Worm (Caenorhabditis elegans): ENCODE data around the gene ZC376.8.

Gene ZC376.8

DNA sequence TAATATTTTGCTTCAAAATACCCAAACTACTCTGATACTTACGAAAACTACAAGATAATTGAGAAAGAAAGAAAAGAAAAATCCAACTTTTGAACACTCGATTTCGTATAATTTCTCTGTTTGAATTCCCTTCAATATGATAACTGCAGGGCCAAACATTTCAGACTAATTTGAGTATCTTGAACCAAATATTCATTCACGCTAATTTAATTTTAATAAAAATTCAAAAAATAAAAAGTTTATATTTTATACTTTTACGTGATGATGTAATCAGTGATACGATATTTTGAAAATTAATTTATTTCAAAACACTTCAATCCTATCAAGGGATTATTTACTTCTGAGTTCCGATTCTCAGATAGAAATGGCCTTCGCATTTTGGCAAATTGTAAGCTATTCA is at the start of gene ZC376.8:
Gene ZC376.8 (plus strand): TSS at position 301 of the 400 bp plus-strand sequence.
- TF ChIP-seq fkh-6 (tag; optimal IDR thresholded peaks at IDR 0.05), result no peak
- TF ChIP-seq syd-9 (tag; optimal IDR thresholded peaks at IDR 0.05), result no peak
- no peak for TF ChIP-seq ceh-14 (tag; optimal IDR thresholded peaks at IDR 0.05)

DNA sequence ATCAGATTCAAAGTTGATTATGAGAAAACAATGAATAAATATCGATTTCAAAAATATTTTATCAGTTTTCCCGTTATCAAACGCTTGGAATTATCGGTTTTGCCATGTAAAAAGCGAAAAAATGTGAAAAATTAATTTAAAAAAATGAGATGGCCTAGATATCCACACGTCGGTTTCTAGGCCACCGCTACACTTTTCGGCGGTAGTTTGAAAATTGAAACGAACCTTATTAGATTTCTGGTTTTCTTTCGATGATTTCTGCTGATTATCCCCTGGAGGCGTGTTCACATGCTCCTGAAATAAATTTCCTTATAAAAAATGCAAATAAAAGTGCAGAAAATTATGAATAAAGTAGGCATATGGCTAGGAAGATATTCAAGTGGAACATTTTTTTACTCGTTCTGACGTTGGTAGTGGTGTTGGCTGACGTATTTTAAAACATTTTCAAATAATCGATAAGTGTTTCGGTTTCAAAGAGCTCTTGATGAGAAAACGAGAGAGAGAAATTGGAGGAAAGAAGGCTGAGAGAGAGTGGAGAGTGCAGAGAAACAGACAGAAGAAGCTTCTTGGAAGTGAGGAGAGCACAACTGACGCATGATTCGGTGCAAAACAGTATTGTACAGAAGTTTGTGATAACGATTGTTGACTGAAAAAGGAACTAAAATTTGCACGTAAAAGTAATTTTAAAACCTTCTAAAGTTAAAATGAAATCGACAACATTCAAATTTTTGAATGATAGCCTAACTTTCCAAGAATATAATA is 46.9 kb upstream of the ZC376.8 start:
- TF ChIP-seq ceh-2 (tag; optimal IDR thresholded peaks at IDR 0.05), result no peak
- TF ChIP-seq C08G9.2 (tag; optimal IDR thresholded peaks at IDR 0.05), result peak; percentile 16
- TF ChIP-seq pax-1 (tag; optimal IDR thresholded peaks at IDR 0.05), result no peak
- TF ChIP-seq fkh-10 (GFP tag; optimal IDR thresholded peaks at IDR 0.05), result no peak
- no peak for TF ChIP-seq ahr-1 (tag; optimal IDR thresholded peaks at IDR 0.05)
- peak; percentile 2 for TF ChIP-seq zip-5 (tag; optimal IDR thresholded peaks at IDR 0.05)
- peak; percentile 4 for TF ChIP-seq nfya-1 (tag; optimal IDR thresholded peaks at IDR 0.05)
- TF ChIP-seq ceh-48 (tag; optimal IDR thresholded peaks at IDR 0.05), result peak; percentile 38
- TF ChIP-seq tbx-2 (tag; optimal IDR thresholded peaks at IDR 0.05), result peak; percentile 10
- TF ChIP-seq ceh-31 (tag; optimal IDR thresholded peaks at IDR 0.05), result no peak
- no peak for TF ChIP-seq odd-2 (tag; optimal IDR thresholded peaks at IDR 0.05)
- TF ChIP-seq nhr-11 (tag; optimal IDR thresholded peaks at IDR 0.05), result no peak
- TF ChIP-seq hlh-13 (GFP tag; optimal IDR thresholded peaks at IDR 0.05), result no peak

DNA sequence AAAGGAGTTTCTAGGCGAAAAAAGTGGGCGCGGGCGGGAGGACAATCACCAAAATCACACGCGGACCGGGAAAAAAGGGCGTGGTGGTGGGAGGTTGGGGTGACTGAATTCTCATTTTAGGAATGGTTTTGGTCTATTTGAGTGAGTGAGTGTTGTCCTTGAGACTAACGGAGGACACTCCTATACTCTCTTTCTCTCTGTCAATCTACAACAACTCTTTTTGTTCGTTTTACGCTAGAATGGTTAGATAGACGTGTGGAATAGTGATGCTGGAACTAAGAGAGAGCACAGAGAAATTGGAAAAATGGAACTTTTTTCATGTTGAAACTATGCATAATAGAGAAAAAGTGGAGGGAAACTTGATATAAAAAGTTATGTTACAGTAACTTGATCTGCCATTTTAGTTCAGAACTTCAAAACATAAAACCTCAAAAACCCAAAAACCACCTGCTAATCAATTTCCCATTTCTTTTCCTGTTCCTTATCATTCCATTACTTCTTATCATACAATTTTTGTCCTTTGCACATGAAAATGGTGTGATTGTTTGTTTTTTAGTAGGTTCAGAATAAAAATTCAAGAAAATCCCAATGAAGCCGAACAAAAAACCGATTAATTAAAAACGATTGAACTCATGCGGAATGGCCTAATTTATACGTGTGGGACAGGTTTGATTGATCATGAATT is 45.1 kb upstream of the ZC376.8 start:
- TF ChIP-seq hlh-8 (tag; optimal IDR thresholded peaks at IDR 0.05) (no peak), elt-2 (tag; optimal IDR thresholded peaks at IDR 0.05) (peak; percentile 75), madf-2 (tag; optimal IDR thresholded peaks at IDR 0.05) (no peak), ama-1 (optimal IDR thresholded peaks at IDR 0.05) (no peak)

DNA sequence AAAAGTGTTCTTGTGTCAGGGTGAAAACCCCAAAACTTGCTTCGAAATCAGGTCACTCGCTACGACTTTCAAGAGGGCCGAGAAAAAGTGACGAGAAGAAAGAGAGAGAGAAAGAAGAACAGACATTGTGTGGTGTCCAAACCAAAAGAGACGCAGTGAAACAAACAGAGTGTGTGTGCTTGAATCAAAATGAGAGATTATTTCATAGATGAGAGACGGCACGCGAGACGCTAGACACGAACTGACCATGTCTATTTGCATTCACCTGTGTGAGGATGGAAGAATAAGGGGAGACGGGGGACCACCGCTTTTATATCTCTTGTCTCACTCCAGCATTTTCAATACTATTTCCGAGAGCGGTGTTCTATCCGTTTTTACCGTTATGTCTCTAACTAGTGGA is 43.9 kb upstream of the ZC376.8 start:
- TF ChIP-seq ceh-30 (tag; optimal IDR thresholded peaks at IDR 0.05) (peak; percentile 0), ceh-31 (tag; optimal IDR thresholded peaks at IDR 0.05) (peak; percentile 82), ref-2 (tag; optimal IDR thresholded peaks at IDR 0.05) (peak; percentile 46), C38D4.7 (GFP tag; optimal IDR thresholded peaks at IDR 0.05) (no peak), unc-55 (GFP tag; optimal IDR thresholded peaks at IDR 0.05) (peak; percentile 64), ceh-19 (GFP tag; optimal IDR thresholded peaks at IDR 0.05) (peak; percentile 67), ceh-18 (tag; optimal IDR thresholded peaks at IDR 0.05) (peak; percentile 56), ceh-48 (tag; optimal IDR thresholded peaks at IDR 0.05) (no peak), tbx-2 (tag; optimal IDR thresholded peaks at IDR 0.05) (peak; percentile 77), unc-42 (tag; optimal IDR thresholded peaks at IDR 0.05) (peak; percentile 1), pag-3 (tag; optimal IDR thresholded peaks at IDR 0.05; ENCODE audit: borderline replicate concordance) (no peak), ceh-34 (tag; optimal IDR thresholded peaks at IDR 0.05) (peak; percentile 38), syd-9 (tag; optimal IDR thresholded peaks at IDR 0.05) (no peak), sdc-2 (tag; optimal IDR thresholded peaks at IDR 0.05) (no peak), hlh-15 (tag; optimal IDR thresholded peaks at IDR 0.05) (no peak), ceh-9 (tag; optimal IDR thresholded peaks at IDR 0.05) (no peak), ama-1 (optimal IDR thresholded peaks at IDR 0.05) (no peak), elt-4 (tag; optimal IDR thresholded peaks at IDR 0.05) (no peak), ceh-2 (tag; optimal IDR thresholded peaks at IDR 0.05) (peak; percentile 34), elt-2 (tag; optimal IDR thresholded peaks at IDR 0.05) (peak; percentile 56), tbx-7 (tag; optimal IDR thresholded peaks at IDR 0.05) (no peak), nfya-1 (tag; optimal IDR thresholded peaks at IDR 0.05) (peak; percentile 75), ets-4 (tag; optimal IDR thresholded peaks at IDR 0.05) (peak; percentile 39), odd-2 (tag; optimal IDR thresholded peaks at IDR 0.05) (no peak), sox-2 (GFP tag; IDR thresholded peaks at IDR 0.05) (peak; percentile 2; the same call in 1 of the 2 replicates), sox-4 (tag; optimal IDR thresholded peaks at IDR 0.05) (no peak), rnt-1 (tag; optimal IDR thresholded peaks at IDR 0.05) (peak; percentile 56), pros-1 (tag; optimal IDR thresholded peaks at IDR 0.05) (peak; percentile 7), ceh-14 (tag; optimal IDR thresholded peaks at IDR 0.05) (no peak), K02D7.2 (tag; optimal IDR thresholded peaks at IDR 0.05) (no peak), F13H6.1 (tag; optimal IDR thresholded peaks at IDR 0.05) (peak; percentile 72), hlh-30 (tag; optimal IDR thresholded peaks at IDR 0.05; ENCODE audit: insufficient read depth) (peak; percentile 46), dve-1 (tag; optimal IDR thresholded peaks at IDR 0.05) (peak; percentile 49), pax-1 (tag; optimal IDR thresholded peaks at IDR 0.05) (peak; percentile 74), unc-86 (tag; optimal IDR thresholded peaks at IDR 0.05) (peak; percentile 13), zip-5 (tag; optimal IDR thresholded peaks at IDR 0.05) (peak; percentile 13)
